Fruit fly (Drosophila melanogaster): ENCODE results near the gene CG13116.

The CG13116 gene

DNA sequence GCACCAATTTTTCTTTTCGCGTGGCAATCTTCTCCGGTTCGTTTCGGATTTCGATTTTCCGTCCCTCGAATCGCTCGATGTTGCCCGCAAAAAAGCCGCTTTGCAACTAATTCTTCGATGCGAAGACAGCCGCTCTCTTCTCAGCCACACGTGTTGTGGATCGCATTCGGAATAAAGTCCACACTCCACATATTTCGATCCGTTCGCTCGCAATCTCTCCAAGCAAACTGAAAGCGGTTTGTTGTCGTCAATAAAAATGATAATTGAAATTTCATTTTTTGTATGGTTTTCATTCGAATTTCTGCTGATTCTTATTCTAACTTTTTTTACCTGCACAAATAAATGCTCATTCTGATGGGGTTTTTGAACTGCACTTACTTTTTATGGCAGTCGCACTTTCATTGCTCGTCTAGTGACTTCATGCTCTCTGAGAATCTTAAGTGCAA is 23.8 kb upstream of the CG13116 start, which contains the start of gene CG31710 (continued):
- TF ChIP-seq pb (GFP tag; optimal IDR thresholded peaks at IDR 0.05) (no peak), Trl (optimal IDR thresholded peaks at IDR 0.05) (peak; percentile 39 to 59), Trl (GFP tag; optimal IDR thresholded peaks at IDR 0.05) (peak; percentile 5), CG18262 (tag; optimal IDR thresholded peaks at IDR 0.05) (no peak), CG2202 (tag; optimal IDR thresholded peaks at IDR 0.05) (no peak), wek (GFP tag; optimal IDR thresholded peaks at IDR 0.05) (peak; percentile 37), CG3838 (GFP tag; optimal IDR thresholded peaks at IDR 0.05) (no peak), kni (GFP tag; optimal IDR thresholded peaks at IDR 0.05) (peak; percentile 62), Med (GFP tag) (peak; percentile 82), CG34376 (GFP tag; optimal IDR thresholded peaks at IDR 0.05) (peak; percentile 20), CG34422 (GFP tag; IDR thresholded peaks at IDR 0.05) (peak; percentile 78; the same call in 1 of the 3 replicates), Oli (tag; optimal IDR thresholded peaks at IDR 0.05) (no peak), trem (tag; optimal IDR thresholded peaks at IDR 0.05) (no peak), CG10654 (GFP tag; optimal IDR thresholded peaks at IDR 0.05) (no peak), CG18764 (GFP tag; optimal IDR thresholded peaks at IDR 0.05) (no peak), dm (GFP tag; optimal IDR thresholded peaks at IDR 0.05) (peak; percentile 8), lab (GFP tag; optimal IDR thresholded peaks at IDR 0.05) (no peak), CG13424 (tag; optimal IDR thresholded peaks at IDR 0.05) (no peak), cwo (GFP tag; optimal IDR thresholded peaks at IDR 0.05) (peak; percentile 96), Jarid2 (GFP tag; optimal IDR thresholded peaks at IDR 0.05) (peak; percentile 89), CG42726 (GFP tag; IDR thresholded peaks at IDR 0.05; ENCODE audit: partially characterized antibody) (peak; percentile 59; the same call in 1 of the 2 replicates), Eip74EF (GFP tag; optimal IDR thresholded peaks at IDR 0.05) (no peak), CG17385 (GFP tag; optimal IDR thresholded peaks at IDR 0.05) (peak; percentile 22), CG1529 (GFP tag; optimal IDR thresholded peaks at IDR 0.05) (no peak), Hmx (GFP tag; optimal IDR thresholded peaks at IDR 0.05) (no peak), bbx (GFP tag; IDR thresholded peaks at IDR 0.05; ENCODE audit: partially characterized antibody) (no peak; the same call in 1 of the 2 replicates), CG3281 (GFP tag; optimal IDR thresholded peaks at IDR 0.05) (no peak), CG8281 (tag; optimal IDR thresholded peaks at IDR 0.05) (peak; percentile 40), MESR4 (GFP tag; optimal IDR thresholded peaks at IDR 0.05) (peak; percentile 11), trh (GFP tag; optimal IDR thresholded peaks at IDR 0.05) (no peak), chinmo (GFP tag; IDR thresholded peaks at IDR 0.05; ENCODE audit: partially characterized antibody) (peak; percentile 77; the same call in 1 of the 4 replicates), Opbp (GFP tag; IDR thresholded peaks at IDR 0.05; ENCODE audit: partially characterized antibody) (no peak), CG12071 (GFP tag; optimal IDR thresholded peaks at IDR 0.05) (no peak), lbe (GFP tag; optimal IDR thresholded peaks at IDR 0.05) (peak; percentile 48), CG6175 (GFP tag; IDR thresholded peaks at IDR 0.05) (no peak), CG17359 (tag; optimal IDR thresholded peaks at IDR 0.05) (peak; percentile 21), vvl (GFP tag; IDR thresholded peaks at IDR 0.05) (peak; percentile 56; the same call in 1 of the 2 replicates), zfh1 (GFP tag; IDR thresholded peaks at IDR 0.05) (no peak), CkIIα-i1 (GFP tag; IDR thresholded peaks at IDR 0.05) (no peak), HLHmδ (GFP tag; optimal IDR thresholded peaks at IDR 0.05) (peak; percentile 78), Mrtf (GFP tag; IDR thresholded peaks at IDR 0.05) (no peak), ssp (GFP tag; IDR thresholded peaks at IDR 0.05) (no peak), Aef1 (GFP tag; IDR thresholded peaks at IDR 0.05) (no peak), tin (GFP tag; optimal IDR thresholded peaks at IDR 0.05) (no peak), CG13894 (tag; optimal IDR thresholded peaks at IDR 0.05) (no peak), ap (GFP tag; IDR thresholded peaks at IDR 0.05) (no peak), nom (GFP tag; optimal IDR thresholded peaks at IDR 0.05) (peak; percentile 40), unc-4 (GFP tag; IDR thresholded peaks at IDR 0.05; ENCODE audit: partially characterized antibody) (no peak), otp (GFP tag; IDR thresholded peaks at IDR 0.05) (no peak), YL-1 (GFP tag; optimal IDR thresholded peaks at IDR 0.05) (peak; percentile 49)
